Fruit fly (Drosophila melanogaster) whole organism, embryonic: Measurements from ENCODE around the gene Obp99d.

ENCODE experiments used
- Abd-B ChIP-seq: fragments of 200-800 bp; sonication (Bioruptor generic); optimal IDR thresholded peaks from 2 replicates; lab custom pipeline; 2018; ENCODE audit warnings: missing biosample characterization, mild to moderate bottlenecking, missing genetic modification characterization, moderate library complexity
- Aef1 ChIP-seq: fragments of 200-800 bp; sonication (Bioruptor generic); IDR thresholded peaks from 3 replicates; pipeline ENCODE4 v1.3.6; 2022; ENCODE audit warnings: missing biosample characterization, missing genetic modification characterization
- Atf6 ChIP-seq: fragments of 200-800 bp; sonication (Bioruptor generic); IDR thresholded peaks from 2 replicates; pipeline ENCODE4 v1.3.6; 2022; ENCODE audit warnings: missing biosample characterization, missing genetic modification characterization
- BEAF-32 ChIP-seq: fragments of 200-800 bp; sonication (Bioruptor generic); optimal IDR thresholded peaks from 3 replicates; lab custom pipeline; 2017; ENCODE audit warnings: missing biosample characterization, missing genetic modification characterization, mild to moderate bottlenecking, moderate library complexity, missing genetic modification reagents
- CG10321 ChIP-seq: fragments of 200-800 bp; sonication (Bioruptor generic); IDR thresholded peaks from 2 replicates; pipeline ENCODE4 v1.3.6; 2022; ENCODE audit warnings: missing biosample characterization, missing genetic modification characterization
- CG10366 ChIP-seq: fragments of 200-800 bp; sonication (Bioruptor generic); IDR thresholded peaks from 2 replicates; pipeline ENCODE4 v1.3.6; 2022; ENCODE audit warnings: missing biosample characterization, missing genetic modification characterization
- CG10979 ChIP-seq: fragments of 200-800 bp; sonication (Bioruptor generic); optimal IDR thresholded peaks from 2 replicates; lab custom pipeline; 2018; ENCODE audit warnings: missing biosample characterization, mild to moderate bottlenecking, missing genetic modification characterization, moderate library complexity
- CG11695 ChIP-seq: fragments of 200-800 bp; sonication (Bioruptor generic); IDR thresholded peaks from 3 replicates; pipeline ENCODE4 v1.3.6; 2022; ENCODE audit warnings: missing biosample characterization, missing genetic modification characterization
- CG13775 ChIP-seq: fragments of 200-800 bp; sonication (Bioruptor generic); optimal IDR thresholded peaks from 3 replicates; lab custom pipeline; 2017; ENCODE audit warnings: missing biosample characterization, mild to moderate bottlenecking, missing genetic modification characterization
- CG14050 ChIP-seq: fragments of 200-800 bp; sonication (Bioruptor generic); IDR thresholded peaks from 3 replicates; pipeline ENCODE4 v1.3.6; 2022; ENCODE audit warnings: missing biosample characterization, missing genetic modification characterization
- CG15011 ChIP-seq: fragments of 200-800 bp; sonication (Bioruptor generic); optimal IDR thresholded peaks from 3 replicates; lab custom pipeline; 2018; ENCODE audit warnings: missing biosample characterization, mild to moderate bottlenecking, missing genetic modification characterization
- CG1529 ChIP-seq: fragments of 200-800 bp; sonication (Bioruptor generic); optimal IDR thresholded peaks from 3 replicates; lab custom pipeline; 2018; ENCODE audit warnings: missing biosample characterization, missing genetic modification characterization
- CG15479 ChIP-seq: fragments of 200-800 bp; sonication (Bioruptor generic); optimal IDR thresholded peaks from 3 replicates; lab custom pipeline; 2019; ENCODE audit warnings: missing biosample characterization, mild to moderate bottlenecking, missing genetic modification characterization, moderate library complexity
- CG1603 ChIP-seq: fragments of 200-800 bp; sonication (Bioruptor generic); optimal IDR thresholded peaks from 2 replicates; lab custom pipeline; 2019; ENCODE audit warnings: missing biosample characterization, mild to moderate bottlenecking, missing genetic modification characterization, moderate library complexity
- CG17328 ChIP-seq: fragments of 200-800 bp; sonication (Bioruptor generic); IDR thresholded peaks from 2 replicates; pipeline ENCODE4 v1.3.6; 2022; ENCODE audit warnings: missing biosample characterization, missing genetic modification characterization
- CG17385 ChIP-seq: fragments of 200-800 bp; sonication (Bioruptor generic); optimal IDR thresholded peaks from 3 replicates; lab custom pipeline; 2018; ENCODE audit warnings: missing biosample characterization, mild to moderate bottlenecking, missing genetic modification characterization
- CG17829 ChIP-seq: fragments of 200-800 bp; optimal IDR thresholded peaks from 2 replicates; lab custom pipeline; 2019; ENCODE audit warnings: missing biosample characterization, mild to moderate bottlenecking, missing genetic modification characterization, moderate library complexity
- CG17912 ChIP-seq: fragments of 200-800 bp; sonication (Bioruptor generic); optimal IDR thresholded peaks from 2 replicates; lab custom pipeline; 2018; ENCODE audit warnings: missing biosample characterization, mild to moderate bottlenecking, missing genetic modification characterization
- CG1792 ChIP-seq: fragments of 200-800 bp; sonication (Bioruptor generic); optimal IDR thresholded peaks from 2 replicates; lab custom pipeline; 2016; ENCODE audit warnings: missing biosample characterization, missing genetic modification characterization
- CG2678 ChIP-seq: fragments of 200-800 bp; sonication (Bioruptor generic); optimal IDR thresholded peaks from 3 replicates; lab custom pipeline; 2019; ENCODE audit warnings: missing biosample characterization, mild to moderate bottlenecking, missing genetic modification characterization, moderate library complexity
- CG31224 ChIP-seq: fragments of 200-800 bp; sonication (Bioruptor generic); IDR thresholded peaks from 2 replicates; pipeline ENCODE4 v1.3.6; 2022; ENCODE audit warnings: missing biosample characterization, missing genetic modification characterization
- CG34224 ChIP-seq: fragments of 200-800 bp; sonication (Bioruptor generic); IDR thresholded peaks from 3 replicates; pipeline ENCODE4 v1.3.6; 2022; ENCODE audit warnings: missing biosample characterization, missing genetic modification characterization; ENCODE audit not compliant: partially characterized antibody
- CG3726 ChIP-seq: fragments of 200-800 bp; sonication (Bioruptor generic); IDR thresholded peaks from 3 replicates; pipeline ENCODE4, ENCODE4 v1.3.6; 2022; ENCODE audit warnings: missing biosample characterization, missing genetic modification characterization
- CG4282 ChIP-seq: fragments of 200-800 bp; sonication (Bioruptor generic); optimal IDR thresholded peaks from 2 replicates; lab custom pipeline; 2016; ENCODE audit warnings: missing biosample characterization, missing genetic modification characterization
- CG7839 ChIP-seq: fragments of 200-800 bp; sonication (Bioruptor generic); optimal IDR thresholded peaks from 3 replicates; lab custom pipeline; 2018; ENCODE audit warnings: missing biosample characterization, mild to moderate bottlenecking, missing genetic modification characterization, moderate library complexity
- CG9727 ChIP-seq: fragments of 200-800 bp; sonication (Bioruptor generic); optimal IDR thresholded peaks from 3 replicates; lab custom pipeline; 2017; ENCODE audit warnings: missing biosample characterization, mild to moderate bottlenecking, missing genetic modification characterization
- CG9876 ChIP-seq: fragments of 200-800 bp; sonication (Bioruptor generic); optimal IDR thresholded peaks from 2 replicates; lab custom pipeline; 2016; ENCODE audit warnings: missing biosample characterization, missing genetic modification characterization
- Chrac-16 ChIP-seq: fragments of 200-800 bp; sonication (Bioruptor generic); optimal IDR thresholded peaks from 3 replicates; lab custom pipeline; 2016; ENCODE audit warnings: missing biosample characterization, missing genetic modification characterization
- E2f1 ChIP-seq: fragments of 200-800 bp; sonication (Bioruptor generic); IDR thresholded peaks from 2 replicates; pipeline ENCODE4 v1.3.6; 2022; ENCODE audit warnings: missing biosample characterization, missing genetic modification characterization
- H15 ChIP-seq: fragments of 200-800 bp; sonication (Bioruptor generic); IDR thresholded peaks from 3 replicates; pipeline ENCODE4 v1.3.6; 2022; ENCODE audit warnings: missing biosample characterization, missing genetic modification characterization
- Max ChIP-seq: fragments of 200-800 bp; sonication (Bioruptor generic); optimal IDR thresholded peaks from 2 replicates; lab custom pipeline; 2016; ENCODE audit warnings: missing biosample characterization, mild to moderate bottlenecking, missing genetic modification characterization
- Neu2 ChIP-seq: fragments of 200-800 bp; sonication (Bioruptor generic); optimal IDR thresholded peaks from 3 replicates; lab custom pipeline; 2016; ENCODE audit warnings: missing biosample characterization, missing genetic modification characterization, borderline replicate concordance
- Oli ChIP-seq: fragments of 200-800 bp; sonication (Bioruptor generic); optimal IDR thresholded peaks from 2 replicates; lab custom pipeline; 2018; ENCODE audit warnings: missing biosample characterization, mild to moderate bottlenecking, missing genetic modification characterization, moderate library complexity
- Sry-δ ChIP-seq: fragments of 200-800 bp; sonication (Bioruptor generic); optimal IDR thresholded peaks from 2 replicates; lab custom pipeline; 2016; ENCODE audit warnings: missing biosample characterization, missing genetic modification characterization
- Xrp1 ChIP-seq: fragments of 200-800 bp; sonication (Bioruptor generic); IDR thresholded peaks from 2 replicates; pipeline ENCODE4 v1.3.6; 2022; ENCODE audit warnings: missing biosample characterization, missing genetic modification characterization
- chn ChIP-seq: fragments of 200-800 bp; sonication (Bioruptor generic); optimal IDR thresholded peaks from 2 replicates; lab custom pipeline; 2016; ENCODE audit warnings: missing biosample characterization, missing genetic modification characterization
- crol ChIP-seq: fragments of 200-800 bp; sonication (Bioruptor generic); IDR thresholded peaks from 2 replicates; pipeline ENCODE4 v1.3.6; 2022; ENCODE audit warnings: missing biosample characterization, missing genetic modification characterization
- dmrt99B ChIP-seq: fragments of 200-800 bp; sonication (Bioruptor generic); optimal IDR thresholded peaks from 2 replicates; lab custom pipeline; 2018; ENCODE audit warnings: missing biosample characterization, mild to moderate bottlenecking, missing genetic modification characterization, moderate library complexity
- emc ChIP-seq: fragments of 200-800 bp; sonication (Bioruptor generic); optimal IDR thresholded peaks from 2 replicates; lab custom pipeline; 2016; ENCODE audit warnings: missing biosample characterization, missing genetic modification characterization
- ken ChIP-seq: fragments of 200-800 bp; sonication (Bioruptor generic); IDR thresholded peaks from 3 replicates; pipeline ENCODE4 v1.3.6; 2022; ENCODE audit warnings: missing biosample characterization, missing genetic modification characterization
- lab ChIP-seq: fragments of 200-800 bp; sonication (Bioruptor generic); optimal IDR thresholded peaks from 3 replicates; lab custom pipeline; 2017; ENCODE audit warnings: missing biosample characterization, missing genetic modification characterization, mild to moderate bottlenecking, moderate library complexity, missing genetic modification reagents
- lmd ChIP-seq: fragments of 200-800 bp; sonication (Bioruptor generic); IDR thresholded peaks from 2 replicates; pipeline ENCODE4 v1.3.6; 2022; ENCODE audit warnings: missing biosample characterization, missing genetic modification characterization
- lov ChIP-seq, 2 experiments: fragments of 200-800 bp in 1 of 2; fragments of >200 bp in 1 of 2; sonication (Bioruptor generic) in 1 of 2; IDR thresholded peaks in 1 of 2; optimal IDR thresholded peaks in 1 of 2; 2 replicates in 1 of 2; 3 replicates in 1 of 2; pipeline versions ENCODE4 v1.3.6 to Lab custom; 2017 to 2022; ENCODE audit warnings: missing biosample characterization in 1 of 2, missing genetic modification characterization in 1 of 2
- mirr ChIP-seq: fragments of 200-800 bp; sonication (Bioruptor generic); optimal IDR thresholded peaks from 3 replicates; lab custom pipeline; 2018; ENCODE audit warnings: missing biosample characterization, mild to moderate bottlenecking, missing genetic modification characterization
- phol ChIP-seq: fragments of 200-800 bp; sonication (Bioruptor generic); optimal IDR thresholded peaks from 3 replicates; lab custom pipeline; 2018; ENCODE audit warnings: missing biosample characterization, mild to moderate bottlenecking, missing genetic modification characterization, moderate library complexity
- sim ChIP-seq: fragments of 200-800 bp; sonication (Bioruptor generic); IDR thresholded peaks from 2 replicates; pipeline ENCODE4 v1.3.6; 2022; ENCODE audit warnings: missing biosample characterization, missing genetic modification characterization
- slou ChIP-seq: fragments of 200-800 bp; sonication (Bioruptor generic); optimal IDR thresholded peaks from 3 replicates; lab custom pipeline; 2016; ENCODE audit warnings: missing biosample characterization, missing genetic modification characterization
- sna ChIP-seq: fragments of 200-800 bp; sonication (Bioruptor generic); IDR thresholded peaks from 2 replicates; pipeline ENCODE4 v1.3.6; 2022; ENCODE audit warnings: missing biosample characterization, missing genetic modification characterization; ENCODE audit not compliant: partially characterized antibody
- toy ChIP-seq: fragments of 200-800 bp; sonication (Bioruptor generic); IDR thresholded peaks from 2 replicates; pipeline ENCODE4 v1.3.6; 2022; ENCODE audit warnings: missing biosample characterization, missing genetic modification characterization

The Obp99d gene

DNA sequence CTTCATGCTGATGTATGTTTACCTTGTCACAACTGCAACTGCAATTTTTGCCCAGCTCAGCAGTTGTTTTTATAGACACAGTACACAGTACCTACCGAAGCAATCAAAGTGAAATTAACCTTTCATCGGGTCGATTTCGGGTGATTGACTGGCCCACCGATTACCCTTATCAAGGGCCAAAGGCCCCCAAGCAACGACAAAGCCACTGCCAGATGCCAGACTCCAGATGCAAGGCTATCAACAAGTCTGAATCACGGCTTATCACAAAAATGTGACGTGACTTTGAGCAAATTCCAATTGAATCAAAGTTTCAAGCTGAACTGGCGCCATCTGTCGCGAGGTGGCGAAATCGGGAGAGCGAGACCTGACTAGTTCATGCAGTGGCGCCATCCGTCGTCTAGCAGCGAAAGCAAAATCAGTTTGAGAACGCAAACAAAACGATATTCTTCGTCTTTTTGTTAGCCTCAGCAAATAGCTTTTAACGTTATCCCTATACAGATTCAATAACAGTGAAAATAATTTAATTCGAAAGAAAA is 2.5 kb downstream of the Obp99d start, which contains the start of gene Obp99b (continued):
- peak; percentile 82 for TF ChIP-seq dmrt99B (tag; lab: Kevin White, UChicago)
- TF ChIP-seq Oli (tag; lab: Kevin White, UChicago): peak; percentile 70
- TF ChIP-seq emc (GFP tag; lab: Kevin White, UChicago): no peak
- TF ChIP-seq Max (GFP tag; lab: Kevin White, UChicago): peak; percentile 39
- peak; percentile 50 for TF ChIP-seq CG9876
- peak; percentile 69 for TF ChIP-seq CG17385
- peak; percentile 60 for TF ChIP-seq CG1792
- TF ChIP-seq Sry-δ: peak; percentile 9
- TF ChIP-seq Abd-B (GFP tag; lab: Kevin White, UChicago): no peak
- TF ChIP-seq lmd (GFP tag; lab: Robert Waterston, UW): peak; percentile 65
- peak; percentile 80 for TF ChIP-seq CG13775
- peak; percentile 83 for TF ChIP-seq CG1529
- peak; percentile 58; the same call in 1 of the 2 replicates for TF ChIP-seq CG31224 (GFP tag; lab: Robert Waterston, UW)
- TF ChIP-seq lov (optimal IDR thresholded peaks at IDR 0.05; lab: Kevin White, UChicago): no peak
- peak; percentile 93 for TF ChIP-seq lov (GFP tag; IDR thresholded peaks at IDR 0.05; lab: Robert Waterston, UW)
- peak; percentile 71 for TF ChIP-seq CG10366 (GFP tag; lab: Robert Waterston, UW)
- TF ChIP-seq CG17912: peak; percentile 90
- TF ChIP-seq CG14050 (GFP tag; lab: Robert Waterston, UW): peak; percentile 61; the same call in 2 of the 3 replicates
- peak; percentile 71 for TF ChIP-seq E2f1 (GFP tag; lab: Robert Waterston, UW)
- TF ChIP-seq phol (tag; lab: Kevin White, UChicago): peak; percentile 51
- TF ChIP-seq lab (GFP tag; lab: Kevin White, UChicago): peak; percentile 71
- no peak for TF ChIP-seq BEAF-32
- TF ChIP-seq toy: no peak
- TF ChIP-seq Atf6 (GFP tag; lab: Robert Waterston, UW): peak; percentile 50; the same call in 1 of the 2 replicates
- TF ChIP-seq slou (GFP tag; lab: Kevin White, UChicago): no peak
- TF ChIP-seq chn (GFP tag; lab: Kevin White, UChicago): peak; percentile 83
- peak; percentile 34 for TF ChIP-seq Neu2 (GFP tag; lab: Kevin White, UChicago)
- peak; percentile 77 for TF ChIP-seq CG17829 (tag; lab: Kevin White, UChicago)
- peak; percentile 69; the same call in 2 of the 3 replicates for TF ChIP-seq CG11695 (GFP tag; lab: Robert Waterston, UW)
- peak; percentile 48 for TF ChIP-seq CG15011 (GFP tag; lab: Kevin White, UChicago)
- TF ChIP-seq CG17328 (GFP tag; lab: Robert Waterston, UW): peak; percentile 86
- peak; percentile 73 for TF ChIP-seq CG9727 (GFP tag; lab: Kevin White, UChicago)
- TF ChIP-seq mirr (GFP tag; lab: Kevin White, UChicago): peak; percentile 88
- TF ChIP-seq CG10321: no peak
- no peak for TF ChIP-seq CG3726 (GFP tag; lab: Robert Waterston, UW)
- peak; percentile 74; the same call in 1 of the 2 replicates for TF ChIP-seq sim
- TF ChIP-seq Aef1: peak; percentile 58; the same call in 1 of the 3 replicates
- peak; percentile 85 for TF ChIP-seq CG10979 (tag; lab: Kevin White, UChicago)
- TF ChIP-seq CG4282 (GFP tag; lab: Kevin White, UChicago): peak; percentile 14
- TF ChIP-seq sna: no peak
- peak; percentile 17; the same call in 1 of the 3 replicates for TF ChIP-seq CG34224
- TF ChIP-seq CG1603: peak; percentile 91
- peak; percentile 85 for TF ChIP-seq ken (GFP tag; lab: Robert Waterston, UW)
- TF ChIP-seq H15 (GFP tag; lab: Robert Waterston, UW): peak; percentile 90
- TF ChIP-seq Chrac-16 (GFP tag; lab: Kevin White, UChicago): peak; percentile 75
- 0 out of 2 replicates have a peak, but pooled peaks have one; percentile 28 for TF ChIP-seq crol
- peak; percentile 55 for TF ChIP-seq CG2678 (tag; lab: Kevin White, UChicago)
- TF ChIP-seq CG15479: no peak
- TF ChIP-seq CG7839 (tag; lab: Kevin White, UChicago): peak; percentile 74
- peak; percentile 73 for TF ChIP-seq Xrp1 (GFP tag; lab: Robert Waterston, UW)
